Worm (Caenorhabditis elegans) whole organism, early embryonic: Measurements from ENCODE around the gene F12A10.8.

Experiments
- B0310.2 ChIP-seq: sonication (generic microtip); optimal IDR thresholded peaks from 2 replicates; lab custom pipeline; 2016; ENCODE audit warnings: mild to moderate bottlenecking, missing genetic modification characterization, missing compliant biosample characterization
- F13C5.2 ChIP-seq: sonication (generic microtip); optimal IDR thresholded peaks from 2 replicates; lab custom pipeline; 2017; ENCODE audit warnings: mild to moderate bottlenecking, missing genetic modification characterization, inconsistent platforms, missing compliant biosample characterization
- aly-1 ChIP-seq: sonication (generic microtip); optimal IDR thresholded peaks from 2 replicates; lab custom pipeline; 2016; ENCODE audit warnings: missing genetic modification characterization, missing compliant biosample characterization
- ama-1 ChIP-seq: fragments of 150-350 bp; optimal IDR thresholded peaks from 2 replicates; lab custom pipeline; 2014
- ceh-13 ChIP-seq: fragments of 200-800 bp; sonication (Bioruptor generic); optimal IDR thresholded peaks from 2 replicates; lab custom pipeline; 2018; ENCODE audit warnings: mild to moderate bottlenecking, missing genetic modification characterization, missing compliant biosample characterization
- ceh-36 ChIP-seq: sonication (generic microtip); optimal IDR thresholded peaks from 2 replicates; lab custom pipeline; 2016; ENCODE audit warnings: missing genetic modification characterization, inconsistent platforms, missing compliant biosample characterization
- ets-7 ChIP-seq: sonication (generic microtip); optimal IDR thresholded peaks from 2 replicates; lab custom pipeline; 2016; ENCODE audit warnings: missing genotype, missing genetic modification characterization, missing compliant biosample characterization
- flt-1 ChIP-seq: fragments of 200-800 bp; sonication (Bioruptor generic); IDR thresholded peaks from 2 replicates; pipeline ENCODE4 v1.3.6; 2022; ENCODE audit warnings: missing genetic modification characterization, missing compliant biosample characterization
- hmbx-1 ChIP-seq: sonication (generic microtip); optimal IDR thresholded peaks from 2 replicates; lab custom pipeline; 2016; ENCODE audit warnings: mild to moderate bottlenecking, missing genetic modification characterization, missing compliant biosample characterization
- hmg-4 ChIP-seq: fragments of 200-800 bp; sonication (Bioruptor generic); optimal IDR thresholded peaks from 2 replicates; lab custom pipeline; 2018; ENCODE audit warnings: mild to moderate bottlenecking, missing genetic modification characterization, missing compliant biosample characterization
- hnd-1 ChIP-seq: sonication (generic microtip); optimal IDR thresholded peaks from 2 replicates; lab custom pipeline; 2016; ENCODE audit warnings: missing genetic modification characterization, missing compliant biosample characterization
- pes-1 ChIP-seq: fragments of 200-800 bp; sonication (Bioruptor generic); IDR thresholded peaks from 2 replicates; pipeline ENCODE4 v1.3.6; 2022; ENCODE audit warnings: missing genetic modification reagents, missing genetic modification characterization, missing compliant biosample characterization
- scrt-1 ChIP-seq: fragments of 200-800 bp; sonication (Bioruptor generic); IDR thresholded peaks from 2 replicates; pipeline ENCODE4 v1.3.6; 2022; ENCODE audit warnings: missing genetic modification characterization, missing compliant biosample characterization
- sea-1 ChIP-seq: fragments of 200-800 bp; sonication (Bioruptor generic); conservative IDR thresholded peaks from 2 replicates; pipeline ENCODE4 v1.3.6; 2022; ENCODE audit warnings: missing genetic modification characterization, missing compliant biosample characterization
- tbx-11 ChIP-seq: fragments of 200-800 bp; sonication (Bioruptor generic); IDR thresholded peaks from 2 replicates; pipeline ENCODE4 v1.3.6; 2022; ENCODE audit warnings: missing genetic modification characterization, missing compliant biosample characterization
- tbx-37 ChIP-seq: fragments of 200-800 bp; sonication (Bioruptor generic); conservative IDR thresholded peaks from 2 replicates; pipeline ENCODE4 v1.3.6; 2022; ENCODE audit warnings: missing genetic modification reagents, missing genetic modification characterization, missing compliant biosample characterization
- tra-4 ChIP-seq: sonication (generic microtip); optimal IDR thresholded peaks from 2 replicates; lab custom pipeline; 2017; ENCODE audit warnings: missing genetic modification characterization, missing compliant biosample characterization

The F12A10.8 gene

ce11 chrII:5498156-5498739, 2.6 kb downstream of the F12A10.8 start, which contains the start of the genes suex-1 and F12A10.9:
suex-1 (minus strand) TSS chrII:5498256.
F12A10.9 (plus strand) TSS chrII:5498689.
- no peak for TF ChIP-seq scrt-1 (GFP tag; lab: Robert Waterston, UW)
- TF ChIP-seq hmg-4 (GFP tag; lab: Kevin White, UChicago), result no peak
- TF ChIP-seq ets-7 (tag; lab: Kevin White, UChicago), result no peak
- no peak for TF ChIP-seq tbx-37 (GFP tag; lab: Robert Waterston, UW)
- TF ChIP-seq aly-1 (tag; lab: Kevin White, UChicago), result no peak
- TF ChIP-seq pes-1, result no peak
- TF ChIP-seq ceh-36 (tag; lab: Kevin White, UChicago), result no peak
- TF ChIP-seq sea-1 (GFP tag; lab: Robert Waterston, UW), result no peak
- TF ChIP-seq ama-1, result no peak

ce11 chrII:5497541-5497940, 3.3 kb downstream of the F12A10.8 start:
- TF ChIP-seq hnd-1 (no peak), flt-1 (GFP tag; lab: Robert Waterston, UW) (no peak), tbx-11 (GFP tag; lab: Robert Waterston, UW) (no peak), scrt-1 (GFP tag; lab: Robert Waterston, UW) (no peak), hmg-4 (GFP tag; lab: Kevin White, UChicago) (no peak), tra-4 (tag; lab: Kevin White, UChicago) (no peak), B0310.2 (tag; lab: Kevin White, UChicago) (no peak), ets-7 (tag; lab: Kevin White, UChicago) (no peak), ceh-36 (tag; lab: Kevin White, UChicago) (no peak), sea-1 (GFP tag; lab: Robert Waterston, UW) (no peak), tbx-37 (GFP tag; lab: Robert Waterston, UW) (no peak), pes-1 (no peak), hmbx-1 (tag; lab: Kevin White, UChicago) (no peak), aly-1 (tag; lab: Kevin White, UChicago) (no peak), ama-1 (no peak), F13C5.2 (tag; lab: Kevin White, UChicago) (no peak), ceh-13 (GFP tag; lab: Kevin White, UChicago) (no peak)

- TF ChIP-seq sea-1 (GFP tag; lab: Robert Waterston, UW), result no peak
- TF ChIP-seq ets-7 (tag; lab: Kevin White, UChicago), result no peak
- no peak for TF ChIP-seq hnd-1
- TF ChIP-seq tbx-37 (GFP tag; lab: Robert Waterston, UW), result no peak
- TF ChIP-seq ceh-36 (tag; lab: Kevin White, UChicago), result no peak
- no peak for TF ChIP-seq ceh-13 (GFP tag; lab: Kevin White, UChicago)
- no peak for TF ChIP-seq F13C5.2 (tag; lab: Kevin White, UChicago)
- no peak for TF ChIP-seq B0310.2 (tag; lab: Kevin White, UChicago)
- no peak for TF ChIP-seq hmbx-1 (tag; lab: Kevin White, UChicago)
Observed at ce11 chrII:5496375-5496774, 4.5 kb downstream of the F12A10.8 start, which contains the start of gene F12A10.1. F12A10.1 (plus strand) TSS chrII:5496540.

- TF ChIP-seq ceh-13 (GFP tag; lab: Kevin White, UChicago), result no peak
- no peak for TF ChIP-seq hmg-4 (GFP tag; lab: Kevin White, UChicago)
- TF ChIP-seq pes-1, result no peak
- TF ChIP-seq F13C5.2 (tag; lab: Kevin White, UChicago), result no peak
- no peak for TF ChIP-seq tbx-37 (GFP tag; lab: Robert Waterston, UW)
- no peak for TF ChIP-seq tbx-11 (GFP tag; lab: Robert Waterston, UW)
- no peak for TF ChIP-seq ceh-36 (tag; lab: Kevin White, UChicago)
Observed at ce11 chrII:5494405-5494804, 6.5 kb downstream of the F12A10.8 start, which contains the start of gene F12A10.6. F12A10.6 (minus strand) TSS chrII:5494505.

ce11 chrII:5487844-5488243, 13.0 kb downstream of the F12A10.8 start, which contains the start of gene nep-5:
nep-5 (plus strand) TSS chrII:5488144.
- TF ChIP-seq B0310.2 (tag; lab: Kevin White, UChicago) (no peak), hmg-4 (GFP tag; lab: Kevin White, UChicago) (no peak), ceh-36 (tag; lab: Kevin White, UChicago) (no peak), tra-4 (tag; lab: Kevin White, UChicago) (no peak), scrt-1 (GFP tag; lab: Robert Waterston, UW) (no peak), sea-1 (GFP tag; lab: Robert Waterston, UW) (no peak), flt-1 (GFP tag; lab: Robert Waterston, UW) (no peak), ets-7 (tag; lab: Kevin White, UChicago) (no peak), F13C5.2 (tag; lab: Kevin White, UChicago) (no peak), tbx-37 (GFP tag; lab: Robert Waterston, UW) (no peak), ceh-13 (GFP tag; lab: Kevin White, UChicago) (no peak), pes-1 (no peak), ama-1 (no peak), tbx-11 (GFP tag; lab: Robert Waterston, UW) (no peak), hnd-1 (no peak), hmbx-1 (tag; lab: Kevin White, UChicago) (no peak), aly-1 (tag; lab: Kevin White, UChicago) (no peak)

ce11 chrII:5481982-5482381, 18.9 kb downstream of the F12A10.8 start, which contains the start of gene cal-8:
cal-8 (minus strand) TSS chrII:5482041.
- TF ChIP-seq F13C5.2 (tag; lab: Kevin White, UChicago) (no peak), tbx-11 (GFP tag; lab: Robert Waterston, UW) (no peak), ets-7 (tag; lab: Kevin White, UChicago) (no peak), B0310.2 (tag; lab: Kevin White, UChicago) (no peak), flt-1 (GFP tag; lab: Robert Waterston, UW) (no peak), scrt-1 (GFP tag; lab: Robert Waterston, UW) (no peak), hmbx-1 (tag; lab: Kevin White, UChicago) (no peak), hnd-1 (no peak), tra-4 (tag; lab: Kevin White, UChicago) (no peak), hmg-4 (GFP tag; lab: Kevin White, UChicago) (no peak), pes-1 (no peak), ceh-13 (GFP tag; lab: Kevin White, UChicago) (no peak), sea-1 (GFP tag; lab: Robert Waterston, UW) (no peak), aly-1 (tag; lab: Kevin White, UChicago) (no peak), ama-1 (no peak), tbx-37 (GFP tag; lab: Robert Waterston, UW) (no peak)
